Worm (Caenorhabditis elegans) whole organism, midembryonic: Measurements from ENCODE around the gene vab-9.

Experiments
- T22C8.4 ChIP-seq: fragments of 200-800 bp; sonication (Bioruptor generic); IDR thresholded peaks from 2 replicates; pipeline ENCODE4 v1.3.6; 2022; ENCODE audit warnings: missing genetic modification characterization, missing compliant biosample characterization
- cog-1 ChIP-seq: sonication (generic microtip); optimal IDR thresholded peaks from 2 replicates; lab custom pipeline; 2016; ENCODE audit warnings: missing genetic modification characterization, missing compliant biosample characterization
- flt-1 ChIP-seq: fragments of 200-800 bp; sonication (Bioruptor generic); IDR thresholded peaks from 2 replicates; pipeline ENCODE4 v1.3.6; 2022; ENCODE audit warnings: missing genetic modification characterization, missing compliant biosample characterization
- klf-2 ChIP-seq: fragments of 200-800 bp; sonication (Bioruptor generic); conservative IDR thresholded peaks from 2 replicates; pipeline ENCODE4 v1.3.6; 2022; ENCODE audit warnings: missing genetic modification reagents, missing genetic modification characterization, missing compliant biosample characterization
- med-1 ChIP-seq: sonication (generic microtip); optimal IDR thresholded peaks from 2 replicates; lab custom pipeline; 2017; ENCODE audit warnings: missing genetic modification characterization, mild to moderate bottlenecking, missing compliant biosample characterization, antibody characterized with exemption, missing genetic modification reagents; ENCODE audit not compliant: insufficient read depth
- ref-1 ChIP-seq: fragments of 200-800 bp; sonication (Bioruptor generic); conservative IDR thresholded peaks from 2 replicates; pipeline ENCODE4 v1.3.6; 2022; ENCODE audit warnings: missing genetic modification reagents, missing genetic modification characterization, missing compliant biosample characterization
- tab-1 ChIP-seq: fragments of 200-800 bp; sonication (Bioruptor generic); IDR thresholded peaks from 2 replicates; pipeline ENCODE4 v1.3.6; 2022; ENCODE audit warnings: missing genetic modification characterization, missing compliant biosample characterization
- ztf-23 ChIP-seq: fragments of 200-800 bp; sonication (Bioruptor generic); IDR thresholded peaks from 2 replicates; pipeline ENCODE4 v1.3.6; 2022; ENCODE audit warnings: missing genetic modification reagents, missing genetic modification characterization, missing compliant biosample characterization
- ztf-29 ChIP-seq: fragments of 200-800 bp; sonication (Bioruptor generic); IDR thresholded peaks from 2 replicates; pipeline ENCODE4 v1.3.6; 2022; ENCODE audit warnings: missing genetic modification reagents, missing genetic modification characterization, missing compliant biosample characterization

Gene vab-9

DNA sequence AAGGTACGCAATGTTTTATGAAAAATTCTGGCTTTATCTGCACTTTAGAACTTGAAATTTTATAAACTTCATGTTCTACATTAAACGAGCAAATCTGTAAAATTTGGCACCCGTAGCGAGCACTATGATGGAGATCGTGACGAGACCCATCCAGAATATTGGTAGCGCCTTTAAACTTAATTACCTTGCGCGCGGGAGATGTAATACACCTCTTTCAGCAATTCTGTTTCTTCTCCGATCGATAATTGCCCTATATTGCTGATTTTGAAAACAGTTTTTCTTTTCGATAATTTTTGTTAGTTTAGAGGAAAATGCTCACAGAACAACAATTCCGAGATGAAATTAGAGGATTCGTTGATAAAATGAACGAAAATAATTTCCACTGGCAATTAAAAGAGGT is 21.3 kb upstream of the vab-9 start, which contains the start of gene atg-10:
Gene atg-10 (plus strand): TSS at position 301 of the 400 bp plus-strand sequence.
- no peak for TF ChIP-seq med-1 (GFP tag; lab: Kevin White, UChicago)
- no peak for TF ChIP-seq T22C8.4 (GFP tag; lab: Robert Waterston, UW)
- TF ChIP-seq flt-1 = no peak
- TF ChIP-seq ref-1 (GFP tag; lab: Robert Waterston, UW) = no peak
- no peak for TF ChIP-seq ztf-23 (GFP tag; lab: Robert Waterston, UW)
- TF ChIP-seq klf-2 (GFP tag; lab: Robert Waterston, UW) = no peak
- no peak for TF ChIP-seq ztf-29 (GFP tag; lab: Robert Waterston, UW)
- no peak for TF ChIP-seq cog-1
- TF ChIP-seq tab-1 (GFP tag; lab: Robert Waterston, UW) = no peak

DNA sequence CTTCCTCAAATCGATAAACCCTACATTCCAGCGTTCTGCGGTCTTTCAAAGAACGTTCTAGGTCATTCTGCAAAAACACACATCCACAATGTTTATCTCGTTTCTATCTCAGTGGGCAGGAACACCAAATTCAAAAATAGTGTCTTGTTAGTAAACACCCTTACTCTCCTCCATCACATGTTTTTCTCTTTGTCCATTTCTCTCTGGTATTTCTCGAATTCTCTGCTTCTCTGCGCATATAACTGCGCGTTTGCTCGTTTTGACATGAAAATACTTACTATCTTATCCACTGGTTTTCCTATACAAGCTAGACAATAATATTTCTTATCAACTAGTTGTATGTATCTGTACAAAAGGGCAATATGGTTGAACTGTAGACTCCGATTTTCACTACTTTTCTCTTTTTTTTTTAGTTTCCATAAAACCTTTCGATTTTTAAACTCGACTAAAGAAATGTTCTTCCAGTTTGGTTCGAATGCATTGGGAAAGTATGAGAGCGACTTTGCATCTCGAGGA is 13.2 kb upstream of the vab-9 start, which contains the start of gene pyr-1:
Gene pyr-1 (plus strand): TSS at position 466 of the 516 bp plus-strand sequence.
- TF ChIP-seq klf-2 (GFP tag; lab: Robert Waterston, UW) (no peak), cog-1 (no peak), ztf-29 (GFP tag; lab: Robert Waterston, UW) (no peak), T22C8.4 (GFP tag; lab: Robert Waterston, UW) (no peak), tab-1 (GFP tag; lab: Robert Waterston, UW) (no peak), med-1 (GFP tag; lab: Kevin White, UChicago) (no peak), flt-1 (no peak), ztf-23 (GFP tag; lab: Robert Waterston, UW) (no peak), ref-1 (GFP tag; lab: Robert Waterston, UW) (no peak)

DNA sequence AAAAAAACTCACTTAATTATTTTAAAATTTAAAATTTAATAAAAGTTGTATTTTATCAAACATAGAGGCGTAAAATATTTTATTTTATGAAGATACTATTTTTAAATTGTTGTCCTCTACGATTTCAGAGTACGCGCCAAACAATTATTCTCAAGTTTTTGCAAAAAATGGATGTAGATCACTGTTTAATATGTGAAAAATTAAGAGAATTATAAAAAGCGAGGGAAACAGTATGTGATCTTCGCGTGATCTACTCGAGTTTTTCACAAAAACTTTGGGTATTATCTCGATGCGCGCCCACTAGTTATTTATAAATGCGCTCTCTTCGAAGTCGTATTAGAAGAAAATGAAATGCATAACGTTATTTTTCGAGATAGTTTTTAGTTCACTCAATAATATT is 11.3 kb upstream of the vab-9 start:
- TF ChIP-seq T22C8.4 (GFP tag; lab: Robert Waterston, UW) = no peak
- TF ChIP-seq ztf-29 (GFP tag; lab: Robert Waterston, UW) = no peak
- no peak for TF ChIP-seq ztf-23 (GFP tag; lab: Robert Waterston, UW)
- no peak for TF ChIP-seq med-1 (GFP tag; lab: Kevin White, UChicago)
- TF ChIP-seq ref-1 (GFP tag; lab: Robert Waterston, UW) = no peak
- TF ChIP-seq tab-1 (GFP tag; lab: Robert Waterston, UW) = no peak
- TF ChIP-seq cog-1 = no peak
- no peak for TF ChIP-seq klf-2 (GFP tag; lab: Robert Waterston, UW)
- TF ChIP-seq flt-1 = no peak

ce11 chrII:8646437-8646836 is 8.9 kb upstream of the vab-9 start:
- TF ChIP-seq tab-1 (GFP tag; lab: Robert Waterston, UW) (no peak), flt-1 (no peak), med-1 (GFP tag; lab: Kevin White, UChicago) (no peak), ztf-23 (GFP tag; lab: Robert Waterston, UW) (no peak), T22C8.4 (GFP tag; lab: Robert Waterston, UW) (no peak), ztf-29 (GFP tag; lab: Robert Waterston, UW) (no peak), ref-1 (GFP tag; lab: Robert Waterston, UW) (no peak)

ce11 chrII:8643627-8644356 is 6.3 kb upstream of the vab-9 start:
- TF ChIP-seq ref-1 (GFP tag; lab: Robert Waterston, UW) (no peak), cog-1 (no peak), ztf-29 (GFP tag; lab: Robert Waterston, UW) (no peak), tab-1 (GFP tag; lab: Robert Waterston, UW) (no peak), flt-1 (no peak), med-1 (GFP tag; lab: Kevin White, UChicago) (no peak), ztf-23 (GFP tag; lab: Robert Waterston, UW) (no peak), T22C8.4 (GFP tag; lab: Robert Waterston, UW) (no peak), klf-2 (GFP tag; lab: Robert Waterston, UW) (no peak)

ce11 chrII:8642376-8642775 is 4.9 kb upstream of the vab-9 start:
- TF ChIP-seq ztf-23 (GFP tag; lab: Robert Waterston, UW) (no peak), med-1 (GFP tag; lab: Kevin White, UChicago) (no peak), cog-1 (no peak), tab-1 (GFP tag; lab: Robert Waterston, UW) (no peak), klf-2 (GFP tag; lab: Robert Waterston, UW) (no peak), ztf-29 (GFP tag; lab: Robert Waterston, UW) (no peak), T22C8.4 (GFP tag; lab: Robert Waterston, UW) (no peak), ref-1 (GFP tag; lab: Robert Waterston, UW) (no peak)

- TF ChIP-seq tab-1 (GFP tag; lab: Robert Waterston, UW) (no peak), cog-1 (no peak), ztf-23 (GFP tag; lab: Robert Waterston, UW) (no peak), flt-1 (no peak), T22C8.4 (GFP tag; lab: Robert Waterston, UW) (no peak), klf-2 (GFP tag; lab: Robert Waterston, UW) (no peak), med-1 (GFP tag; lab: Kevin White, UChicago) (no peak)
Measured at ce11 chrII:8641131-8641530, 3.6 kb upstream of the vab-9 start, which contains the start of gene D2085.7. Gene D2085.7, plus strand, starts transcription at chrII:8641381.

DNA sequence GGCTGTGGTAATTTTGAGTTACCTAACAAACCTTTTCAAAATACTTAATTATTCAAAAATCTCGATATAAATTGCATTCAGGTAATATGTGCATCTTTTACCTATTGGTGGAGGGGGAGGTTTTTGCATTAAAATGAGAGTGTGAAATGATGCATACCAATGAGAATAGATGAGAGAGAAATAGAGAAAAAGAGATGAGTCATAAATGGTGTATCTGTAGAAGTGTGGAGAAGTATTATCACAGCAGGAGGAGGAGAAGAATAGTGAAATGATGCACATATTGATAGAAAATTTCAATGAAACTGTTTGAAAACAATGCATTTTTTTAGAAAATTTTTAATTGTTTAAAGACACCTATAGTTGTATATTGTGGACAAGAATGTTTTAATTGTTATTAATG is 3.0 kb upstream of the vab-9 start:
- TF ChIP-seq ref-1 (GFP tag; lab: Robert Waterston, UW) = no peak
- TF ChIP-seq T22C8.4 (GFP tag; lab: Robert Waterston, UW) = no peak
- TF ChIP-seq ztf-23 (GFP tag; lab: Robert Waterston, UW) = no peak
- no peak for TF ChIP-seq tab-1 (GFP tag; lab: Robert Waterston, UW)
- no peak for TF ChIP-seq flt-1
- no peak for TF ChIP-seq ztf-29 (GFP tag; lab: Robert Waterston, UW)
- TF ChIP-seq cog-1 = no peak
- TF ChIP-seq med-1 (GFP tag; lab: Kevin White, UChicago) = no peak
- no peak for TF ChIP-seq klf-2 (GFP tag; lab: Robert Waterston, UW)

ce11 chrII:8639553-8639952 is 2.0 kb upstream of the vab-9 start:
- 0 out of 2 replicates have a peak, but pooled peaks have one; percentile 20 for TF ChIP-seq ztf-23 (GFP tag; lab: Robert Waterston, UW)
- TF ChIP-seq tab-1 (GFP tag; lab: Robert Waterston, UW) = no peak
